Worm (Caenorhabditis elegans): ENCODE results near the gene cnc-5.

cnc-5 gene

ce11 chrV:1465932-1466331, 20.8 kb downstream of the cnc-5 start:
- TF ChIP-seq T22C8.4 (GFP tag; IDR thresholded peaks at IDR 0.05) (no peak), cog-1 (tag; optimal IDR thresholded peaks at IDR 0.05) (no peak), tab-1 (GFP tag; IDR thresholded peaks at IDR 0.05) (no peak), ref-1 (GFP tag; conservative IDR thresholded peaks at IDR 0.05) (no peak), flt-1 (GFP tag; IDR thresholded peaks at IDR 0.05) (no peak), ztf-23 (GFP tag; IDR thresholded peaks at IDR 0.05) (no peak)

ce11 chrV:1466949-1467348, 21.8 kb downstream of the cnc-5 start:
- TF ChIP-seq tab-1 (GFP tag; IDR thresholded peaks at IDR 0.05): no peak
- peak; percentile 60 for TF ChIP-seq T22C8.4 (GFP tag; IDR thresholded peaks at IDR 0.05)

- TF ChIP-seq tab-1 (GFP tag; IDR thresholded peaks at IDR 0.05) (no peak), ztf-23 (GFP tag; IDR thresholded peaks at IDR 0.05) (no peak), T22C8.4 (GFP tag; IDR thresholded peaks at IDR 0.05) (no peak), ztf-29 (GFP tag; IDR thresholded peaks at IDR 0.05) (no peak), ref-1 (GFP tag; conservative IDR thresholded peaks at IDR 0.05) (no peak), med-1 (GFP tag; optimal IDR thresholded peaks at IDR 0.05; ENCODE audit: insufficient read depth) (no peak), cog-1 (tag; optimal IDR thresholded peaks at IDR 0.05) (no peak), flt-1 (GFP tag; IDR thresholded peaks at IDR 0.05) (no peak), klf-2 (GFP tag; conservative IDR thresholded peaks at IDR 0.05) (no peak)
Observed at ce11 chrV:1467444-1467843, 22.3 kb downstream of the cnc-5 start, which contains the start of gene gid-8. Gene gid-8, plus strand, starts transcription at chrV:1467744.

- TF ChIP-seq ref-1 (GFP tag; conservative IDR thresholded peaks at IDR 0.05) (no peak), med-1 (GFP tag; optimal IDR thresholded peaks at IDR 0.05; ENCODE audit: insufficient read depth) (no peak), ztf-23 (GFP tag; IDR thresholded peaks at IDR 0.05) (no peak), klf-2 (GFP tag; conservative IDR thresholded peaks at IDR 0.05) (no peak), ztf-29 (GFP tag; IDR thresholded peaks at IDR 0.05) (no peak), T22C8.4 (GFP tag; IDR thresholded peaks at IDR 0.05) (no peak), cog-1 (tag; optimal IDR thresholded peaks at IDR 0.05) (no peak), tab-1 (GFP tag; IDR thresholded peaks at IDR 0.05) (no peak), flt-1 (GFP tag; IDR thresholded peaks at IDR 0.05) (no peak)
Observed at ce11 chrV:1468905-1469304, 23.7 kb downstream of the cnc-5 start.

- TF ChIP-seq klf-2 (GFP tag; conservative IDR thresholded peaks at IDR 0.05) (no peak), flt-1 (GFP tag; IDR thresholded peaks at IDR 0.05) (no peak), ztf-23 (GFP tag; IDR thresholded peaks at IDR 0.05) (0 out of 2 replicates have a peak, but pooled peaks have one; percentile 36), T22C8.4 (GFP tag; IDR thresholded peaks at IDR 0.05) (no peak), cog-1 (tag; optimal IDR thresholded peaks at IDR 0.05) (no peak), tab-1 (GFP tag; IDR thresholded peaks at IDR 0.05) (no peak), ref-1 (GFP tag; conservative IDR thresholded peaks at IDR 0.05) (no peak), med-1 (GFP tag; optimal IDR thresholded peaks at IDR 0.05; ENCODE audit: insufficient read depth) (no peak)
Observed at ce11 chrV:1471078-1471969, 26.1 kb downstream of the cnc-5 start.

- TF ChIP-seq klf-2 (GFP tag; conservative IDR thresholded peaks at IDR 0.05): no peak
Observed at ce11 chrV:1471977-1472376, 26.8 kb downstream of the cnc-5 start.

- TF ChIP-seq T22C8.4 (GFP tag; IDR thresholded peaks at IDR 0.05) (no peak), cog-1 (tag; optimal IDR thresholded peaks at IDR 0.05) (no peak), tab-1 (GFP tag; IDR thresholded peaks at IDR 0.05) (no peak), med-1 (GFP tag; optimal IDR thresholded peaks at IDR 0.05; ENCODE audit: insufficient read depth) (no peak), ztf-29 (GFP tag; IDR thresholded peaks at IDR 0.05) (no peak), ref-1 (GFP tag; conservative IDR thresholded peaks at IDR 0.05) (no peak), ztf-23 (GFP tag; IDR thresholded peaks at IDR 0.05) (no peak), flt-1 (GFP tag; IDR thresholded peaks at IDR 0.05) (no peak), klf-2 (GFP tag; conservative IDR thresholded peaks at IDR 0.05) (no peak)
Observed at ce11 chrV:1472569-1472968, 27.4 kb downstream of the cnc-5 start.

- TF ChIP-seq med-1 (GFP tag; optimal IDR thresholded peaks at IDR 0.05; ENCODE audit: insufficient read depth): no peak
- no peak; the same call in 1 of the 2 replicates for TF ChIP-seq ztf-29 (GFP tag; IDR thresholded peaks at IDR 0.05)
- 0 out of 2 replicates have a peak, but pooled peaks have one; percentile 57 for TF ChIP-seq flt-1 (GFP tag; IDR thresholded peaks at IDR 0.05)
- TF ChIP-seq cog-1 (tag; optimal IDR thresholded peaks at IDR 0.05): no peak
- TF ChIP-seq T22C8.4 (GFP tag; IDR thresholded peaks at IDR 0.05): no peak
- peak; percentile 46; the same call in 1 of the 2 replicates for TF ChIP-seq tab-1 (GFP tag; IDR thresholded peaks at IDR 0.05)
Observed at ce11 chrV:1474486-1475125, 29.4 kb downstream of the cnc-5 start, which contains the start of the genes F53E2.2 and unc-60. Gene F53E2.2, plus strand, starts transcription at chrV:1475086. Gene unc-60, plus strand, starts transcription at chrV:1475086.

- TF ChIP-seq ztf-23 (GFP tag; IDR thresholded peaks at IDR 0.05): no peak
- TF ChIP-seq tab-1 (GFP tag; IDR thresholded peaks at IDR 0.05): no peak
- no peak for TF ChIP-seq cog-1 (tag; optimal IDR thresholded peaks at IDR 0.05)
Observed at ce11 chrV:1476284-1476792, 31.2 kb downstream of the cnc-5 start.

ce11 chrV:1476841-1477240, 31.7 kb downstream of the cnc-5 start:
- TF ChIP-seq ztf-29 (GFP tag; IDR thresholded peaks at IDR 0.05) (no peak), ref-1 (GFP tag; conservative IDR thresholded peaks at IDR 0.05) (no peak), tab-1 (GFP tag; IDR thresholded peaks at IDR 0.05) (no peak), flt-1 (GFP tag; IDR thresholded peaks at IDR 0.05) (no peak), T22C8.4 (GFP tag; IDR thresholded peaks at IDR 0.05) (no peak), klf-2 (GFP tag; conservative IDR thresholded peaks at IDR 0.05) (no peak), ztf-23 (GFP tag; IDR thresholded peaks at IDR 0.05) (no peak), med-1 (GFP tag; optimal IDR thresholded peaks at IDR 0.05; ENCODE audit: insufficient read depth) (no peak), cog-1 (tag; optimal IDR thresholded peaks at IDR 0.05) (no peak)
